Worm (Caenorhabditis elegans) whole organism, L1 larva: ENCODE data around the gene R13A5.15.

Experiments
- C34B4.2 ChIP-seq: sonication (generic microtip); optimal IDR thresholded peaks from 2 replicates; lab custom pipeline; 2017; ENCODE audit warnings: mild to moderate bottlenecking, missing genetic modification characterization, missing compliant biosample characterization
- F16B12.6 ChIP-seq: fragments of 150-350 bp; optimal IDR thresholded peaks from 2 replicates; lab custom pipeline; 2014; ENCODE audit warnings: missing biosample characterization, missing genetic modification characterization
- blmp-1 ChIP-seq: fragments of 150-350 bp; optimal IDR thresholded peaks from 2 replicates; lab custom pipeline; 2014; ENCODE audit warnings: missing biosample characterization, missing genetic modification characterization
- ceh-63 ChIP-seq: fragments of 200-800 bp; sonication (Bioruptor generic); optimal IDR thresholded peaks from 2 replicates; lab custom pipeline; 2018; ENCODE audit warnings: mild to moderate bottlenecking, missing genetic modification characterization, missing compliant biosample characterization
- ceh-8 ChIP-seq: fragments of 200-800 bp; sonication (Bioruptor generic); optimal IDR thresholded peaks from 2 replicates; lab custom pipeline; 2018; ENCODE audit warnings: mild to moderate bottlenecking, missing genetic modification characterization, moderate library complexity, missing compliant biosample characterization
- ceh-82 ChIP-seq, 3 experiments: fragments of 150-350 bp in 1 of 3; sonication (generic microtip) in 2 of 3; optimal IDR thresholded peaks; 2 replicates each; lab custom pipeline; 2014 to 2017; ENCODE audit warnings: missing biosample characterization in 3 of 3, missing genetic modification characterization in 3 of 3
- ces-1 ChIP-seq: fragments of 150-350 bp; optimal IDR thresholded peaks from 2 replicates; lab custom pipeline; 2014; ENCODE audit warnings: missing biosample characterization, missing genetic modification reagents, missing genetic modification characterization
- dpl-1 ChIP-seq, 3 experiments: fragments of 150-350 bp in 2 of 3; sonication (generic microtip) in 1 of 3; optimal IDR thresholded peaks; 2 replicates each; lab custom pipeline; 2014 to 2017; ENCODE audit warnings: missing biosample characterization in 3 of 3, missing genetic modification characterization in 3 of 3, missing genetic modification reagents in 3 of 3
- dsc-1 ChIP-seq: sonication (generic microtip); optimal IDR thresholded peaks from 2 replicates; lab custom pipeline; 2016; ENCODE audit warnings: mild to moderate bottlenecking, missing genetic modification characterization, missing compliant biosample characterization
- efl-3 ChIP-seq: fragments of 200-800 bp; sonication (Bioruptor generic); optimal IDR thresholded peaks from 2 replicates; lab custom pipeline; 2018; ENCODE audit warnings: mild to moderate bottlenecking, missing genetic modification characterization, missing compliant biosample characterization
- egl-13 ChIP-seq: sonication (generic microtip); optimal IDR thresholded peaks from 2 replicates; lab custom pipeline; 2016; ENCODE audit warnings: missing genotype, missing genetic modification reagents, missing genetic modification characterization, missing compliant biosample characterization
- egl-27 ChIP-seq, 2 experiments: fragments of 150-350 bp in 1 of 2; sonication (generic microtip); optimal IDR thresholded peaks; 3 replicates each; lab custom pipeline; 2017 to 2018; ENCODE audit warnings: missing biosample characterization in 2 of 2, missing genetic modification characterization in 2 of 2, missing genetic modification reagents in 2 of 2
- elt-2 ChIP-seq: sonication (generic microtip); optimal IDR thresholded peaks from 2 replicates; lab custom pipeline; 2016; ENCODE audit warnings: missing genetic modification characterization, mild to moderate bottlenecking, inconsistent platforms, missing compliant biosample characterization, missing genetic modification reagents
- elt-3 ChIP-seq, 6 experiments: fragments of 150-350 bp in 1 of 6; sonication (generic microtip); optimal IDR thresholded peaks; 2 replicates each; lab custom pipeline; 2017 to 2018; ENCODE audit warnings: missing biosample characterization in 6 of 6, missing genetic modification characterization in 6 of 6, inconsistent platforms in 1 of 6
- fkh-4 ChIP-seq: sonication (generic microtip); optimal IDR thresholded peaks from 2 replicates; lab custom pipeline; 2016; ENCODE audit warnings: missing compliant biosample characterization, missing genetic modification characterization, borderline replicate concordance
- fkh-8 ChIP-seq: sonication (generic microtip); optimal IDR thresholded peaks from 2 replicates; lab custom pipeline; 2016; ENCODE audit warnings: mild to moderate bottlenecking, missing genetic modification characterization, missing compliant biosample characterization
- fos-1 ChIP-seq: fragments of 150-350 bp; optimal IDR thresholded peaks from 2 replicates; lab custom pipeline; 2014; ENCODE audit warnings: missing biosample characterization, missing genetic modification characterization
- grh-1 ChIP-seq: fragments of 200-800 bp; sonication (Bioruptor generic); IDR thresholded peaks from 2 replicates; pipeline ENCODE4 v1.3.6; 2022; ENCODE audit warnings: missing genetic modification reagents, missing genetic modification characterization, missing compliant biosample characterization
- hlh-17 ChIP-seq: fragments of 200-800 bp; sonication (Bioruptor generic); optimal IDR thresholded peaks from 2 replicates; lab custom pipeline; 2018; ENCODE audit warnings: missing genetic modification characterization, mild to moderate bottlenecking, missing compliant biosample characterization, moderate library complexity, borderline replicate concordance
- hpl-2 ChIP-seq: fragments of 150-350 bp; optimal IDR thresholded peaks from 2 replicates; lab custom pipeline; 2014; ENCODE audit warnings: missing biosample characterization, missing genetic modification reagents, missing genetic modification characterization
- irx-1 ChIP-seq: sonication (generic microtip); optimal IDR thresholded peaks from 2 replicates; lab custom pipeline; 2016; ENCODE audit warnings: missing genetic modification characterization, missing compliant biosample characterization
- lin-14 ChIP-seq: fragments of 200-800 bp; sonication (Bioruptor generic); optimal IDR thresholded peaks from 2 replicates; lab custom pipeline; 2018; ENCODE audit warnings: mild to moderate bottlenecking, missing genetic modification characterization, moderate library complexity, missing compliant biosample characterization
- lin-35 ChIP-seq, 2 experiments: fragments of 150-350 bp; optimal IDR thresholded peaks; 2 replicates each; lab custom pipeline; 2014; ENCODE audit warnings: missing biosample characterization in 2 of 2, missing genetic modification characterization in 2 of 2, missing genetic modification reagents in 2 of 2
- lsy-2 ChIP-seq, 2 experiments: fragments of 150-350 bp; optimal IDR thresholded peaks; 2 replicates each; lab custom pipeline; 2014; ENCODE audit warnings: missing biosample characterization in 2 of 2, missing genetic modification characterization in 2 of 2
- mab-9 ChIP-seq: fragments of 200-800 bp; sonication (Bioruptor generic); IDR thresholded peaks from 2 replicates; pipeline ENCODE4 v1.3.6; 2022; ENCODE audit warnings: missing genetic modification reagents, missing genetic modification characterization, missing compliant biosample characterization
- mdl-1 ChIP-seq, 2 experiments: fragments of 150-350 bp; optimal IDR thresholded peaks; 2 replicates each; lab custom pipeline; 2014 to 2017; ENCODE audit warnings: missing biosample characterization in 2 of 2, missing genetic modification characterization in 2 of 2, inconsistent platforms in 1 of 2
- mep-1 ChIP-seq: fragments of 150-350 bp; optimal IDR thresholded peaks from 2 replicates; lab custom pipeline; 2014; ENCODE audit warnings: missing biosample characterization, missing genetic modification characterization
- nhr-19 ChIP-seq: fragments of 200-800 bp; sonication (Bioruptor generic); conservative IDR thresholded peaks from 2 replicates; pipeline ENCODE4 v1.3.6; 2022; ENCODE audit warnings: missing genetic modification characterization, missing compliant biosample characterization
- nhr-20 ChIP-seq: sonication (generic microtip); optimal IDR thresholded peaks from 2 replicates; lab custom pipeline; 2016; ENCODE audit warnings: mild to moderate bottlenecking, missing genetic modification characterization, missing compliant biosample characterization
- nhr-237 ChIP-seq: fragments of 150-350 bp; optimal IDR thresholded peaks from 2 replicates; lab custom pipeline; 2014; ENCODE audit warnings: missing biosample characterization, missing genetic modification characterization
- nhr-47 ChIP-seq: sonication (generic microtip); optimal IDR thresholded peaks from 2 replicates; lab custom pipeline; 2016; ENCODE audit warnings: mild to moderate bottlenecking, missing genetic modification characterization, moderate library complexity, missing compliant biosample characterization
- nhr-71 ChIP-seq: sonication (generic microtip); optimal IDR thresholded peaks from 2 replicates; lab custom pipeline; 2016; ENCODE audit warnings: mild to moderate bottlenecking, missing genetic modification characterization, moderate library complexity, missing compliant biosample characterization
- nhr-76 ChIP-seq: sonication (generic microtip); optimal IDR thresholded peaks from 2 replicates; lab custom pipeline; 2017; ENCODE audit warnings: missing biosample characterization, missing genetic modification characterization
- nhr-84 ChIP-seq: sonication (generic microtip); optimal IDR thresholded peaks from 2 replicates; lab custom pipeline; 2017; ENCODE audit warnings: missing biosample characterization, missing genetic modification characterization
- nhr-85 ChIP-seq: sonication (generic microtip); peaks from one replicate; lab custom pipeline; 2016; ENCODE audit warnings: missing genetic modification characterization, inconsistent platforms, missing compliant biosample characterization
- pag-3 ChIP-seq: sonication (generic microtip); optimal IDR thresholded peaks from 2 replicates; lab custom pipeline; 2017; ENCODE audit warnings: missing genetic modification characterization, mild to moderate bottlenecking, missing compliant biosample characterization, antibody characterized with exemption, borderline replicate concordance; ENCODE audit not compliant: insufficient read depth
- pqm-1 ChIP-seq: sonication (generic microtip); optimal IDR thresholded peaks from 3 replicates; lab custom pipeline; 2017; ENCODE audit warnings: missing biosample characterization, missing genetic modification characterization
- skn-1 ChIP-seq: fragments of 150-350 bp; optimal IDR thresholded peaks from 2 replicates; lab custom pipeline; 2014; ENCODE audit warnings: missing biosample characterization, missing genetic modification characterization
- snu-23 ChIP-seq: sonication (generic microtip); optimal IDR thresholded peaks from 2 replicates; lab custom pipeline; 2016; ENCODE audit warnings: missing genetic modification characterization, missing compliant biosample characterization
- sox-4 ChIP-seq: sonication (generic microtip); optimal IDR thresholded peaks from 2 replicates; lab custom pipeline; 2016; ENCODE audit warnings: missing genetic modification characterization, missing compliant biosample characterization
- sup-37 ChIP-seq: fragments of 200-800 bp; sonication (Bioruptor generic); optimal IDR thresholded peaks from 2 replicates; lab custom pipeline; 2018; ENCODE audit warnings: mild to moderate bottlenecking, missing genetic modification characterization, missing compliant biosample characterization
- unc-130 ChIP-seq: fragments of 150-350 bp; optimal IDR thresholded peaks from 2 replicates; lab custom pipeline; 2017; ENCODE audit warnings: missing biosample characterization, missing genetic modification characterization, inconsistent platforms
- unc-30 ChIP-seq: sonication (generic microtip); optimal IDR thresholded peaks from 2 replicates; lab custom pipeline; 2017; ENCODE audit warnings: missing biosample characterization, missing genetic modification characterization
- xbp-1 ChIP-seq: sonication (generic microtip); optimal IDR thresholded peaks from 2 replicates; lab custom pipeline; 2016; ENCODE audit warnings: missing genetic modification characterization, missing compliant biosample characterization
- zag-1 ChIP-seq: fragments of 150-350 bp; optimal IDR thresholded peaks from 2 replicates; lab custom pipeline; 2014; ENCODE audit warnings: missing biosample characterization, missing genetic modification characterization
- ztf-11 ChIP-seq, 2 experiments: sonication (generic microtip); optimal IDR thresholded peaks; 2 replicates each; lab custom pipeline; 2016 to 2017; ENCODE audit warnings: missing genetic modification characterization in 2 of 2, missing biosample characterization in 1 of 2, missing compliant biosample characterization in 1 of 2
- ztf-4 ChIP-seq: fragments of 150-350 bp; optimal IDR thresholded peaks from 2 replicates; lab custom pipeline; 2014; ENCODE audit warnings: missing biosample characterization, missing genetic modification characterization

R13A5.15 gene

DNA sequence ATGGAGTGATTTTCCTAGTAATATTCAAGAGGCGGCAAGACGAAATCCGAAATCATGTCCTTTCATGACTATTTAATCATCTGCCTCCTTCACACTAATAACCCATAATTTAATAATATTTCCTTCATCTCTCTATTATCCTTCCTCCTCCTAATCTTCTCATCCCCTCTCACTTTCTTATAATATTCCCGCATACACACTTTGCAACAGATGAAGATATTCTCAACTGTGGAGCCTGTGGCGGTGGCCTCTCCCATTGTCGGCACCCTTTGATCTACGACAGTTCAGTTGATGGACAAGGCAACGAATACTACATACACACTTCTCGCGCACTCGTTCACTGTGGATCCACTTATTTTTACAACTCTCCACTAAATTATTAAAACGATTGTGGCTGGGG is 29.5 kb downstream of the R13A5.15 start:
- no peak for TF ChIP-seq ceh-8

ce11 chrIII:7557930-7558470 is 30.1 kb downstream of the R13A5.15 start:
- peak; percentile 5 for TF ChIP-seq lin-14
- no peak for TF ChIP-seq nhr-237 (tag; lab: Kevin White, UChicago)
- TF ChIP-seq fkh-4, result no peak
- TF ChIP-seq nhr-20 (tag; lab: Kevin White, UChicago), result peak; percentile 17
- no peak for TF ChIP-seq unc-130 (tag; lab: Kevin White, UChicago)
- no peak for TF ChIP-seq nhr-47 (tag; lab: Kevin White, UChicago)
- no peak for TF ChIP-seq mdl-1 (tag; optimal IDR thresholded peaks at IDR 0.05; lab: Kevin White, UChicago)
- no peak for TF ChIP-seq egl-13 (tag; lab: Kevin White, UChicago)
- peak; percentile 16 for TF ChIP-seq nhr-71 (tag; lab: Kevin White, UChicago)
- no peak for TF ChIP-seq nhr-76 (tag; lab: Kevin White, UChicago)
- TF ChIP-seq unc-30 (tag; lab: Kevin White, UChicago), result no peak
- TF ChIP-seq mab-9, result no peak
- TF ChIP-seq lin-35 (GFP tag; optimal IDR thresholded peaks at IDR 0.05; lab: Kevin White, UChicago), result peak in 1 of 2 experiments; percentile 17
- peak; percentile 22 to 67 for TF ChIP-seq lsy-2 (tag; optimal IDR thresholded peaks at IDR 0.05; lab: Kevin White, UChicago)
- TF ChIP-seq sup-37 (GFP tag; lab: Kevin White, UChicago), result no peak
- no peak for TF ChIP-seq mep-1 (tag; lab: Kevin White, UChicago)
- no peak for TF ChIP-seq hpl-2 (GFP tag; lab: Kevin White, UChicago)
- TF ChIP-seq elt-3 (tag; optimal IDR thresholded peaks at IDR 0.05; lab: Kevin White, UChicago), result peak in 2 of 6 experiments; percentile 25 to 36
- peak; percentile 65 for TF ChIP-seq nhr-85 (tag; lab: Kevin White, UChicago)
- TF ChIP-seq grh-1, result peak; percentile 49
- TF ChIP-seq ztf-4 (tag; lab: Kevin White, UChicago), result no peak
- no peak for TF ChIP-seq ceh-82 (tag; optimal IDR thresholded peaks at IDR 0.05; lab: Kevin White, UChicago)
- peak; percentile 25 for TF ChIP-seq snu-23
- TF ChIP-seq blmp-1 (tag; lab: Kevin White, UChicago), result peak; percentile 70
- TF ChIP-seq, all 84 proteins: peak for 10

- TF ChIP-seq nhr-76 (tag; lab: Kevin White, UChicago) (no peak), sox-4 (tag; lab: Kevin White, UChicago) (no peak), egl-27 (tag; optimal IDR thresholded peaks at IDR 0.05; lab: Kevin White, UChicago) (no peak), hlh-17 (GFP tag; lab: Kevin White, UChicago) (no peak), irx-1 (tag; lab: Kevin White, UChicago) (no peak), nhr-19 (no peak), elt-2 (tag; lab: Kevin White, UChicago) (no peak), F16B12.6 (tag; lab: Kevin White, UChicago) (no peak), zag-1 (tag; lab: Kevin White, UChicago) (no peak), dpl-1 (GFP tag; optimal IDR thresholded peaks at IDR 0.05; lab: Kevin White, UChicago) (no peak), lsy-2 (tag; optimal IDR thresholded peaks at IDR 0.05; lab: Kevin White, UChicago) (no peak), dsc-1 (tag; lab: Kevin White, UChicago) (no peak), xbp-1 (no peak)
Observed at ce11 chrIII:7555360-7555759, 32.8 kb downstream of the R13A5.15 start, which contains the start of gene ceh-13. Gene ceh-13, plus strand, starts transcription at chrIII:7555660.

- TF ChIP-seq C34B4.2 (tag; lab: Kevin White, UChicago), result no peak
- peak; percentile 32 for TF ChIP-seq nhr-19
- no peak for TF ChIP-seq nhr-84 (tag; lab: Kevin White, UChicago)
- TF ChIP-seq lsy-2 (tag; optimal IDR thresholded peaks at IDR 0.05; lab: Kevin White, UChicago), result peak; percentile 63 to 69
- TF ChIP-seq efl-3 (GFP tag; lab: Kevin White, UChicago), result no peak
- peak; percentile 33 for TF ChIP-seq nhr-20 (tag; lab: Kevin White, UChicago)
- TF ChIP-seq nhr-237 (tag; lab: Kevin White, UChicago), result no peak
- TF ChIP-seq ceh-63 (GFP tag; lab: Kevin White, UChicago), result no peak
- no peak for TF ChIP-seq pqm-1 (tag; lab: Kevin White, UChicago)
- no peak for TF ChIP-seq ces-1
- TF ChIP-seq skn-1 (tag; lab: Kevin White, UChicago), result no peak
- no peak for TF ChIP-seq ceh-82 (tag; optimal IDR thresholded peaks at IDR 0.05; lab: Kevin White, UChicago)
- TF ChIP-seq ztf-11 (tag; optimal IDR thresholded peaks at IDR 0.05; lab: Kevin White, UChicago), result no peak
- TF ChIP-seq fkh-8 (tag; lab: Kevin White, UChicago), result no peak
- no peak for TF ChIP-seq lin-35 (GFP tag; optimal IDR thresholded peaks at IDR 0.05; lab: Kevin White, UChicago)
- no peak for TF ChIP-seq pag-3 (tag; lab: Kevin White, UChicago)
- TF ChIP-seq fos-1, result no peak
Observed at ce11 chrIII:7554697-7555145, 33.4 kb downstream of the R13A5.15 start.
